Worm (Caenorhabditis elegans) whole organism, L2 larva: ENCODE measurements around the gene F41E6.5.

Experiments
- nhr-25 ChIP-seq: fragments of 150-350 bp; sonication (generic microtip); optimal IDR thresholded peaks from 3 replicates; lab custom pipeline; 2014; ENCODE audit warnings: missing biosample characterization, missing genetic modification characterization
- unc-39 ChIP-seq: fragments of 150-350 bp; optimal IDR thresholded peaks from 2 replicates; lab custom pipeline; 2014; ENCODE audit warnings: missing biosample characterization, missing genetic modification characterization

ce11 chrV:8609776-8610529 is 6.7 kb downstream of the F41E6.5 start:
- TF ChIP-seq nhr-25 (tag; lab: Kevin White, UChicago) (no peak), unc-39 (tag; lab: Kevin White, UChicago) (no peak)
